Worm (Caenorhabditis elegans) whole organism, midembryonic: Measurements from ENCODE around the gene oac-11.

Experiments
- T22C8.4 ChIP-seq: fragments of 200-800 bp; sonication (Bioruptor generic); IDR thresholded peaks from 2 replicates; pipeline ENCODE4 v1.3.6; 2022; ENCODE audit warnings: missing genetic modification characterization, missing compliant biosample characterization
- cog-1 ChIP-seq: sonication (generic microtip); optimal IDR thresholded peaks from 2 replicates; lab custom pipeline; 2016; ENCODE audit warnings: missing genetic modification characterization, missing compliant biosample characterization
- flt-1 ChIP-seq: fragments of 200-800 bp; sonication (Bioruptor generic); IDR thresholded peaks from 2 replicates; pipeline ENCODE4 v1.3.6; 2022; ENCODE audit warnings: missing genetic modification characterization, missing compliant biosample characterization
- klf-2 ChIP-seq: fragments of 200-800 bp; sonication (Bioruptor generic); conservative IDR thresholded peaks from 2 replicates; pipeline ENCODE4 v1.3.6; 2022; ENCODE audit warnings: missing genetic modification reagents, missing genetic modification characterization, missing compliant biosample characterization
- med-1 ChIP-seq: sonication (generic microtip); optimal IDR thresholded peaks from 2 replicates; lab custom pipeline; 2017; ENCODE audit warnings: missing genetic modification characterization, mild to moderate bottlenecking, missing compliant biosample characterization, antibody characterized with exemption, missing genetic modification reagents; ENCODE audit not compliant: insufficient read depth
- ref-1 ChIP-seq: fragments of 200-800 bp; sonication (Bioruptor generic); conservative IDR thresholded peaks from 2 replicates; pipeline ENCODE4 v1.3.6; 2022; ENCODE audit warnings: missing genetic modification reagents, missing genetic modification characterization, missing compliant biosample characterization
- tab-1 ChIP-seq: fragments of 200-800 bp; sonication (Bioruptor generic); IDR thresholded peaks from 2 replicates; pipeline ENCODE4 v1.3.6; 2022; ENCODE audit warnings: missing genetic modification characterization, missing compliant biosample characterization
- ztf-23 ChIP-seq: fragments of 200-800 bp; sonication (Bioruptor generic); IDR thresholded peaks from 2 replicates; pipeline ENCODE4 v1.3.6; 2022; ENCODE audit warnings: missing genetic modification reagents, missing genetic modification characterization, missing compliant biosample characterization
- ztf-29 ChIP-seq: fragments of 200-800 bp; sonication (Bioruptor generic); IDR thresholded peaks from 2 replicates; pipeline ENCODE4 v1.3.6; 2022; ENCODE audit warnings: missing genetic modification reagents, missing genetic modification characterization, missing compliant biosample characterization

ce11 chrII:3852654-3853053 lies 8.1 kb downstream of the oac-11 start, which contains the start of gene nhr-257:
- TF ChIP-seq ztf-23 (GFP tag; lab: Robert Waterston, UW) (no peak), klf-2 (GFP tag; lab: Robert Waterston, UW) (no peak), T22C8.4 (GFP tag; lab: Robert Waterston, UW) (no peak), cog-1 (tag; lab: Kevin White, UChicago) (no peak), flt-1 (GFP tag; lab: Robert Waterston, UW) (no peak), ref-1 (GFP tag; lab: Robert Waterston, UW) (no peak), ztf-29 (GFP tag; lab: Robert Waterston, UW) (no peak), tab-1 (no peak), med-1 (GFP tag; lab: Kevin White, UChicago) (no peak)
